Worm (Caenorhabditis elegans) whole organism, L1 larva: ENCODE results near the gene C49A9.2.

Source experiments
- C16A3.4 ChIP-seq: fragments of 150-350 bp; optimal IDR thresholded peaks from 2 replicates; lab custom pipeline; 2014; ENCODE audit warnings: missing biosample characterization, missing genetic modification characterization
- F16B12.6 ChIP-seq: fragments of 150-350 bp; optimal IDR thresholded peaks from 2 replicates; lab custom pipeline; 2014; ENCODE audit warnings: missing biosample characterization, missing genetic modification characterization
- aha-1 ChIP-seq: fragments of 150-350 bp; optimal IDR thresholded peaks from 2 replicates; lab custom pipeline; 2014; ENCODE audit warnings: missing biosample characterization, missing genetic modification characterization
- ama-1 ChIP-seq: fragments of 150-350 bp; optimal IDR thresholded peaks from 2 replicates; lab custom pipeline; 2014
- blmp-1 ChIP-seq: fragments of 150-350 bp; optimal IDR thresholded peaks from 2 replicates; lab custom pipeline; 2014; ENCODE audit warnings: missing biosample characterization, missing genetic modification characterization
- ceh-63 ChIP-seq: fragments of 200-800 bp; sonication (Bioruptor generic); optimal IDR thresholded peaks from 2 replicates; lab custom pipeline; 2018; ENCODE audit warnings: mild to moderate bottlenecking, missing genetic modification characterization, missing compliant biosample characterization
- ceh-8 ChIP-seq: fragments of 200-800 bp; sonication (Bioruptor generic); optimal IDR thresholded peaks from 2 replicates; lab custom pipeline; 2018; ENCODE audit warnings: mild to moderate bottlenecking, missing genetic modification characterization, moderate library complexity, missing compliant biosample characterization
- ceh-82 ChIP-seq, 3 experiments: fragments of 150-350 bp in 1 of 3; sonication (generic microtip) in 2 of 3; optimal IDR thresholded peaks; 2 replicates each; lab custom pipeline; 2014 to 2017; ENCODE audit warnings: missing biosample characterization in 3 of 3, missing genetic modification characterization in 3 of 3
- dsc-1 ChIP-seq: sonication (generic microtip); optimal IDR thresholded peaks from 2 replicates; lab custom pipeline; 2016; ENCODE audit warnings: mild to moderate bottlenecking, missing genetic modification characterization, missing compliant biosample characterization
- efl-1 ChIP-seq, 4 experiments: fragments of 150-350 bp; optimal IDR thresholded peaks in 3 of 4; peaks in 1 of 4; 1 replicate in 1 of 4; 2 replicates in 3 of 4; lab custom pipeline; 2014; ENCODE audit warnings: missing biosample characterization in 2 of 4, missing genetic modification characterization in 2 of 4, missing genetic modification reagents in 2 of 4
- elt-2 ChIP-seq: sonication (generic microtip); optimal IDR thresholded peaks from 2 replicates; lab custom pipeline; 2016; ENCODE audit warnings: missing genetic modification characterization, mild to moderate bottlenecking, inconsistent platforms, missing compliant biosample characterization, missing genetic modification reagents
- elt-3 ChIP-seq, 6 experiments: fragments of 150-350 bp in 1 of 6; sonication (generic microtip); optimal IDR thresholded peaks; 2 replicates each; lab custom pipeline; 2017 to 2018; ENCODE audit warnings: missing biosample characterization in 6 of 6, missing genetic modification characterization in 6 of 6, inconsistent platforms in 1 of 6
- ets-5 ChIP-seq: fragments of 200-800 bp; sonication (Bioruptor generic); IDR thresholded peaks from 2 replicates; pipeline ENCODE4 v1.3.6; 2022; ENCODE audit warnings: missing genetic modification characterization, missing compliant biosample characterization
- fkh-4 ChIP-seq: sonication (generic microtip); optimal IDR thresholded peaks from 2 replicates; lab custom pipeline; 2016; ENCODE audit warnings: missing compliant biosample characterization, missing genetic modification characterization, borderline replicate concordance
- fkh-8 ChIP-seq: sonication (generic microtip); optimal IDR thresholded peaks from 2 replicates; lab custom pipeline; 2016; ENCODE audit warnings: mild to moderate bottlenecking, missing genetic modification characterization, missing compliant biosample characterization
- hpl-2 ChIP-seq: fragments of 150-350 bp; optimal IDR thresholded peaks from 2 replicates; lab custom pipeline; 2014; ENCODE audit warnings: missing biosample characterization, missing genetic modification reagents, missing genetic modification characterization
- jun-1 ChIP-seq: fragments of 150-350 bp; optimal IDR thresholded peaks from 2 replicates; lab custom pipeline; 2014; ENCODE audit warnings: missing biosample characterization, missing genetic modification reagents, missing genetic modification characterization
- lin-14 ChIP-seq: fragments of 200-800 bp; sonication (Bioruptor generic); optimal IDR thresholded peaks from 2 replicates; lab custom pipeline; 2018; ENCODE audit warnings: mild to moderate bottlenecking, missing genetic modification characterization, moderate library complexity, missing compliant biosample characterization
- lin-15B ChIP-seq: fragments of 150-350 bp; sonication (generic microtip); optimal IDR thresholded peaks from 3 replicates; lab custom pipeline; 2014; ENCODE audit warnings: missing biosample characterization, missing genetic modification characterization
- lin-39 ChIP-seq: fragments of 150-350 bp; optimal IDR thresholded peaks from 2 replicates; lab custom pipeline; 2014; ENCODE audit warnings: missing biosample characterization, missing genetic modification reagents, missing genetic modification characterization
- mab-9 ChIP-seq: fragments of 200-800 bp; sonication (Bioruptor generic); IDR thresholded peaks from 2 replicates; pipeline ENCODE4 v1.3.6; 2022; ENCODE audit warnings: missing genetic modification reagents, missing genetic modification characterization, missing compliant biosample characterization
- mdl-1 ChIP-seq, 2 experiments: fragments of 150-350 bp; optimal IDR thresholded peaks; 2 replicates each; lab custom pipeline; 2014 to 2017; ENCODE audit warnings: missing biosample characterization in 2 of 2, missing genetic modification characterization in 2 of 2, inconsistent platforms in 1 of 2
- nhr-12 ChIP-seq: sonication (generic microtip); optimal IDR thresholded peaks from 2 replicates; lab custom pipeline; 2017; ENCODE audit warnings: missing biosample characterization, missing genetic modification characterization
- nhr-237 ChIP-seq: fragments of 150-350 bp; optimal IDR thresholded peaks from 2 replicates; lab custom pipeline; 2014; ENCODE audit warnings: missing biosample characterization, missing genetic modification characterization
- nhr-28 ChIP-seq: fragments of 150-350 bp; optimal IDR thresholded peaks from 2 replicates; lab custom pipeline; 2014; ENCODE audit warnings: missing biosample characterization, missing genetic modification characterization
- nhr-47 ChIP-seq: sonication (generic microtip); optimal IDR thresholded peaks from 2 replicates; lab custom pipeline; 2016; ENCODE audit warnings: mild to moderate bottlenecking, missing genetic modification characterization, moderate library complexity, missing compliant biosample characterization
- nhr-77 ChIP-seq: fragments of 150-350 bp; optimal IDR thresholded peaks from 2 replicates; lab custom pipeline; 2014; ENCODE audit warnings: missing biosample characterization, missing genetic modification characterization
- nhr-90 ChIP-seq: sonication (generic microtip); optimal IDR thresholded peaks from 2 replicates; lab custom pipeline; 2016; ENCODE audit warnings: mild to moderate bottlenecking, missing genetic modification characterization, missing compliant biosample characterization; ENCODE audit not compliant: poor library complexity
- pag-3 ChIP-seq: sonication (generic microtip); optimal IDR thresholded peaks from 2 replicates; lab custom pipeline; 2017; ENCODE audit warnings: missing genetic modification characterization, mild to moderate bottlenecking, missing compliant biosample characterization, antibody characterized with exemption, borderline replicate concordance; ENCODE audit not compliant: insufficient read depth
- pqm-1 ChIP-seq: sonication (generic microtip); optimal IDR thresholded peaks from 3 replicates; lab custom pipeline; 2017; ENCODE audit warnings: missing biosample characterization, missing genetic modification characterization
- snpc-4 ChIP-seq: fragments of 150-350 bp; optimal IDR thresholded peaks from 2 replicates; lab custom pipeline; 2014; ENCODE audit warnings: missing biosample characterization, missing genetic modification characterization
- snu-23 ChIP-seq: sonication (generic microtip); optimal IDR thresholded peaks from 2 replicates; lab custom pipeline; 2016; ENCODE audit warnings: missing genetic modification characterization, missing compliant biosample characterization
- sup-37 ChIP-seq: fragments of 200-800 bp; sonication (Bioruptor generic); optimal IDR thresholded peaks from 2 replicates; lab custom pipeline; 2018; ENCODE audit warnings: mild to moderate bottlenecking, missing genetic modification characterization, missing compliant biosample characterization
- swsn-7 ChIP-seq: sonication (generic microtip); optimal IDR thresholded peaks from 2 replicates; lab custom pipeline; 2016; ENCODE audit warnings: missing genetic modification characterization, missing compliant biosample characterization
- tlp-1 ChIP-seq: fragments of 150-350 bp; optimal IDR thresholded peaks from 2 replicates; lab custom pipeline; 2014; ENCODE audit warnings: missing biosample characterization, missing genetic modification characterization
- vab-15 ChIP-seq: sonication (generic microtip); optimal IDR thresholded peaks from 2 replicates; lab custom pipeline; 2017; ENCODE audit warnings: missing genotype, mild to moderate bottlenecking, missing genetic modification characterization, missing compliant biosample characterization

The C49A9.2 gene

DNA sequence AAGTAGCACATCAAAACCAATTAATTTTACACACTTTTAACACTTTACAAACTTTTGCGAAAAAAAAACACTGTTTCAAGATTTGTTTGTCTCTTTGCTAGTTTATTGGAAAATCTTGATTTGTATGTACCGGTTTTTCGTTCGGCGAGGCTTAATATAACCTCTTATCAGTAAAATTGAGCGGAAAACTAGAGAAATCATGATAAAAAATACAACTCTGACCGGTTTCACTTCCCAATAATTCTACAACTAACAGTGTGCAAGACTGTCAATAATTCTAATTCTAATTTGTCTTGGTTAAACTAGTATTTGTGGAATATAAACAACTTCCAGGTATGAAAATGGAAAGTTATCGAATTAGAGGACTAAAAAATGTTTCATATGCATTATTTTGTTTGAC, 3.4 kb upstream of the C49A9.2 start, which contains the start of gene C49A9.3:
C49A9.3 (plus strand) TSS at position 212 of the 400 bp plus-strand sequence.
- TF ChIP-seq nhr-237 (tag; lab: Kevin White, UChicago) (no peak), lin-14 (GFP tag; lab: Kevin White, UChicago) (no peak), F16B12.6 (tag; lab: Kevin White, UChicago) (no peak), lin-39 (no peak), efl-1 (optimal IDR thresholded peaks at IDR 0.05; lab: Kevin White, UChicago) (no peak), efl-1 (GFP tag; optimal IDR thresholded peaks at IDR 0.05 in 1 of 2; lab: Kevin White, UChicago) (peak in 1 of 2 experiments; percentile 2), elt-2 (peak; percentile 51), mab-9 (GFP tag; lab: Robert Waterston, UW) (no peak), nhr-77 (tag; lab: Kevin White, UChicago) (no peak), ceh-63 (GFP tag; lab: Kevin White, UChicago) (no peak), nhr-90 (tag; lab: Kevin White, UChicago) (no peak), nhr-28 (tag; lab: Kevin White, UChicago) (no peak), tlp-1 (tag; lab: Kevin White, UChicago) (no peak)

DNA sequence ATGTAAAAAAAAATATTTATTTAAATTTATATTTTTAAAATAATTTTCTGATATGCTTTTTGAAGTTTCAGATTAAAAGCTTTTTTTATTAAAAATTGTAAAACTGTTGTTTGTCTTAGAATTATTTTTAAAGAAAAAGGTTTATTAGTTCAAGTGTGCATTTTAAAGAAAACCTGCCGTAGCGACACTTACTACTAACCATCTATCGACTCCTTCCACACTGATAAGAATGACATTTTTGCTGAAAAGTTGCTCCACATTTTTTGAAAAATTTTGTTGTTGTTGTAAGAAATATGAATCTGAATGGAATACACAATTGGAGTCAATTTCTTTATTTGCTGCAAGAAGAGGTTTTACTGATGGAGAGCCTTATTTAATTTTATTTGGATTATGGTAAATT, 2.7 kb downstream of the C49A9.2 start, which contains the start of gene C49A9.1:
C49A9.1 (plus strand) TSS at position 217 of the 400 bp plus-strand sequence.
- TF ChIP-seq jun-1 (tag; lab: Kevin White, UChicago), result no peak
- no peak for TF ChIP-seq sup-37 (GFP tag; lab: Kevin White, UChicago)
- no peak for TF ChIP-seq blmp-1 (tag; lab: Kevin White, UChicago)
- no peak for TF ChIP-seq ceh-63 (GFP tag; lab: Kevin White, UChicago)
- TF ChIP-seq lin-39, result no peak
- TF ChIP-seq elt-2, result no peak
- TF ChIP-seq fkh-4 (tag; lab: Kevin White, UChicago), result no peak
- TF ChIP-seq fkh-8, result no peak
- TF ChIP-seq nhr-47 (tag; lab: Kevin White, UChicago), result no peak
- TF ChIP-seq aha-1, result no peak
- no peak for TF ChIP-seq elt-3 (tag; optimal IDR thresholded peaks at IDR 0.05; lab: Kevin White, UChicago)
- no peak for TF ChIP-seq mdl-1 (tag; optimal IDR thresholded peaks at IDR 0.05; lab: Kevin White, UChicago)
- TF ChIP-seq vab-15 (tag; lab: Kevin White, UChicago), result no peak
- TF ChIP-seq lin-15B, result no peak
- TF ChIP-seq nhr-28 (tag; lab: Kevin White, UChicago), result no peak
- no peak for TF ChIP-seq pqm-1

DNA sequence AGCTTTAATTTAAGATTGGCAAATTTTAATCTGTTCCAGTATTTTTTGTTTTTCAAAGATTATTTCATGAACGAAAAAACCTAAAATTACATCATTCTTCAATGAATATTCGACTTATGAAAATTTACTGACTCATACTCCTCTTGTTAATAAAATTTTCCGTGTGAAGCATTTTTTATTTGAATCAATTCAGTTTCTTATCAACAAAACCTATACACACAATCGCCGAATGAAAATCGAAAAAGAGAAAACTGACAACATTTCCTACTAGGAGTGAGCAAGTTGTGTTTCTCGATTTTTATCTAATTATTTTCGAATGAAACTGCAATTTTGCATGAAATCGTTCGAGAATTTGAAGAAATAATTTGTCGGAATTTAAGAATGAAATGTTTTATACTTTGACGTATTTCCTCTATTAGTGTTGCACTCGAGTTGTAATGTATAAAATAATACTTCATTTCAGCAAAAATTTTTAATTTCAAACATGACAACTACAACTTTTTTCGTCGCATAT, 5.4 kb downstream of the C49A9.2 start, which contains the start of gene F58F9.4:
F58F9.4 (plus strand) TSS at position 464 of the 514 bp plus-strand sequence.
- TF ChIP-seq ceh-8 (GFP tag; lab: Kevin White, UChicago) (no peak), pag-3 (tag; lab: Kevin White, UChicago) (no peak), swsn-7 (tag; lab: Kevin White, UChicago) (no peak), nhr-90 (tag; lab: Kevin White, UChicago) (no peak), fkh-4 (tag; lab: Kevin White, UChicago) (no peak), lin-15B (no peak), sup-37 (GFP tag; lab: Kevin White, UChicago) (no peak), nhr-12 (no peak), snpc-4 (tag; lab: Kevin White, UChicago) (no peak), snu-23 (GFP tag; lab: Kevin White, UChicago) (no peak), F16B12.6 (tag; lab: Kevin White, UChicago) (no peak), vab-15 (tag; lab: Kevin White, UChicago) (no peak), tlp-1 (tag; lab: Kevin White, UChicago) (no peak), ama-1 (lab: Kevin White, UChicago) (no peak), elt-2 (no peak), ets-5 (GFP tag; lab: Robert Waterston, UW) (no peak)

DNA sequence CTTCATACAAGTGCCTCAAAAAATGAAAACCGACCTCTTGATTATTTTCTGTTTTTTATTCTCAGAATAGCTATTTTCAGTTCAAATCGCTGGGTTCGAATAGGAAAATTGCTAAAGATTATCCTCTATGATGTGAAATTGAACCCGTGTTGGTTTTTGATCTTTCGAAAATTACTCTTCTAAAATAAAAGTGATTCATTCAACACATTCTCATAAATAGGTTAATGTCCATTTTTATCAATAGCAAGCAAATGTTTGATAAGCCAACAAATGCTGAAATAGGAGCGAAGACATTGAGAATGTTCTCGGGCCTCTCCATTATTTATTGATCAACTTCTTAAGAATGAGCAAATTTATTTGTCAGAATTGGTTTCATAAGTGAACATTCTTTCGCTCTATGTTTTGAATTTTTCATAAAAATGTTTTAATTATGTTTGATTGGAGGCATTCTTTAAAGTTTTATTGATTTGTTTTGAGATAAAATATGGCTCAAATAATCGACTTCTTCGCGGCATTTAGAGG, 7.6 kb downstream of the C49A9.2 start, which contains the start of gene F58F9.3:
F58F9.3 (plus strand) TSS at position 472 of the 522 bp plus-strand sequence.
- TF ChIP-seq C16A3.4 (tag; lab: Kevin White, UChicago) (no peak), ceh-8 (GFP tag; lab: Kevin White, UChicago) (no peak), elt-2 (peak; percentile 1), ceh-82 (tag; optimal IDR thresholded peaks at IDR 0.05; lab: Kevin White, UChicago) (no peak), dsc-1 (no peak), ceh-63 (GFP tag; lab: Kevin White, UChicago) (no peak), hpl-2 (GFP tag; lab: Kevin White, UChicago) (no peak), jun-1 (tag; lab: Kevin White, UChicago) (no peak)
